Worm (Caenorhabditis elegans) whole organism, L4 larva: ENCODE data around the gene C17B7.15.

Experiments
- D1046.2 ChIP-seq: fragments of 200-800 bp; sonication (Bioruptor generic); IDR thresholded peaks from 2 replicates; pipeline ENCODE4 v1.3.6; 2022; ENCODE audit warnings: missing genetic modification characterization, missing compliant biosample characterization
- F10B5.3 ChIP-seq: sonication (generic microtip); optimal IDR thresholded peaks from 2 replicates; lab custom pipeline; 2016; ENCODE audit warnings: mild to moderate bottlenecking, missing genetic modification characterization, missing compliant biosample characterization
- F26F4.8 ChIP-seq: fragments of 200-800 bp; sonication (Bioruptor generic); conservative IDR thresholded peaks from 2 replicates; pipeline ENCODE4 v1.3.6; 2022; ENCODE audit warnings: missing genetic modification characterization, missing compliant biosample characterization
- F37D6.2 ChIP-seq: sonication (generic microtip); optimal IDR thresholded peaks from 2 replicates; lab custom pipeline; 2016; ENCODE audit warnings: mild to moderate bottlenecking, missing genetic modification characterization, missing compliant biosample characterization
- F44E2.7 ChIP-seq: fragments of 200-800 bp; sonication (Bioruptor generic); IDR thresholded peaks from 2 replicates; pipeline ENCODE4 v2.1.2; 2022; ENCODE audit warnings: missing genetic modification characterization, missing compliant biosample characterization
- R02D3.7 ChIP-seq: fragments of 150-350 bp; sonication (generic microtip); optimal IDR thresholded peaks from 3 replicates; lab custom pipeline; 2014; ENCODE audit warnings: missing biosample characterization, missing genetic modification characterization
- T26A8.4 ChIP-seq: fragments of 200-800 bp; sonication (Bioruptor generic); IDR thresholded peaks from 2 replicates; pipeline ENCODE4 v1.3.6; 2022; ENCODE audit warnings: missing genetic modification characterization, missing compliant biosample characterization
- Y105C5A.15 ChIP-seq: fragments of 200-800 bp; sonication (Bioruptor generic); IDR thresholded peaks from 2 replicates; pipeline ENCODE4 v1.3.6; 2022; ENCODE audit warnings: missing genetic modification characterization, missing compliant biosample characterization
- Y48G9A.11 ChIP-seq: fragments of 200-800 bp; sonication (Bioruptor generic); IDR thresholded peaks from 2 replicates; pipeline ENCODE4 v1.3.6; 2022; ENCODE audit warnings: missing genetic modification reagents, missing genetic modification characterization, missing compliant biosample characterization
- Y5F2A.4 ChIP-seq: fragments of 200-800 bp; sonication (Bioruptor generic); optimal IDR thresholded peaks from 2 replicates; lab custom pipeline; 2018; ENCODE audit warnings: mild to moderate bottlenecking, missing genetic modification characterization, missing compliant biosample characterization
- ama-1 ChIP-seq: fragments of 150-350 bp; optimal IDR thresholded peaks from 2 replicates; lab custom pipeline; 2014; ENCODE audit warnings: inconsistent platforms, mixed read lengths
- arid-1 ChIP-seq: fragments of 200-800 bp; sonication (Bioruptor generic); conservative IDR thresholded peaks from 2 replicates; pipeline ENCODE4 v1.3.6; 2022; ENCODE audit warnings: missing genetic modification reagents, missing genetic modification characterization, missing compliant biosample characterization
- ceh-20 ChIP-seq: fragments of 200-800 bp; sonication (Bioruptor generic); IDR thresholded peaks from 2 replicates; pipeline ENCODE4 v1.3.6; 2022; ENCODE audit warnings: missing genetic modification reagents, missing genetic modification characterization, missing compliant biosample characterization
- ceh-28 ChIP-seq: fragments of 150-350 bp; optimal IDR thresholded peaks from 2 replicates; lab custom pipeline; 2014; ENCODE audit warnings: missing biosample characterization, missing genetic modification reagents, missing genetic modification characterization
- ceh-32 ChIP-seq: sonication (generic microtip); optimal IDR thresholded peaks from 2 replicates; lab custom pipeline; 2016; ENCODE audit warnings: mild to moderate bottlenecking, missing genetic modification characterization, missing compliant biosample characterization; ENCODE audit not compliant: poor library complexity
- ces-1 ChIP-seq: fragments of 150-350 bp; sonication (generic microtip); optimal IDR thresholded peaks from 4 replicates; lab custom pipeline; 2014; ENCODE audit warnings: missing biosample characterization, missing genetic modification reagents, missing genetic modification characterization
- cey-2 ChIP-seq: sonication (generic microtip); optimal IDR thresholded peaks from 3 replicates; lab custom pipeline; 2017; ENCODE audit warnings: missing genetic modification characterization, mild to moderate bottlenecking, missing compliant biosample characterization, antibody characterized with exemption, borderline replicate concordance; ENCODE audit not compliant: insufficient read depth
- ctbp-1 ChIP-seq: fragments of 200-800 bp; sonication (Bioruptor generic); IDR thresholded peaks from 2 replicates; pipeline ENCODE4 v1.3.6; 2022; ENCODE audit warnings: missing genetic modification reagents, missing genetic modification characterization, missing compliant biosample characterization
- daf-8 ChIP-seq: fragments of 200-800 bp; sonication (Bioruptor generic); IDR thresholded peaks from 2 replicates; pipeline ENCODE4 v1.3.6; 2022; ENCODE audit warnings: missing genetic modification characterization, missing compliant biosample characterization
- dmd-6 ChIP-seq: fragments of 200-800 bp; sonication (Bioruptor generic); IDR thresholded peaks from 2 replicates; pipeline ENCODE4 v1.3.6; 2022; ENCODE audit warnings: missing genetic modification reagents, missing genetic modification characterization, missing compliant biosample characterization
- duxl-1 ChIP-seq: sonication (generic microtip); optimal IDR thresholded peaks from 2 replicates; lab custom pipeline; 2016; ENCODE audit warnings: mild to moderate bottlenecking, missing genetic modification characterization, moderate library complexity, missing compliant biosample characterization; ENCODE audit not compliant: poor library complexity
- dve-1 ChIP-seq: sonication (generic microtip); optimal IDR thresholded peaks from 2 replicates; lab custom pipeline; 2017; ENCODE audit warnings: antibody characterized with exemption, mild to moderate bottlenecking, missing genetic modification characterization, missing compliant biosample characterization; ENCODE audit not compliant: insufficient read depth
- hif-1 ChIP-seq, 2 experiments: sonication (generic microtip); optimal IDR thresholded peaks; 2 replicates each; lab custom pipeline; 2016 to 2017; ENCODE audit warnings: missing compliant biosample characterization in 2 of 2, missing genetic modification characterization in 2 of 2, missing genetic modification reagents in 2 of 2, missing genotype in 2 of 2, mild to moderate bottlenecking in 1 of 2
- hlh-11 ChIP-seq: fragments of 200-800 bp; sonication (Bioruptor generic); optimal IDR thresholded peaks from 2 replicates; lab custom pipeline; 2018; ENCODE audit warnings: mild to moderate bottlenecking, missing genetic modification characterization, missing compliant biosample characterization
- hmg-1.1 ChIP-seq: fragments of 200-800 bp; sonication (Bioruptor generic); IDR thresholded peaks from 2 replicates; pipeline ENCODE4 v1.3.6; 2022; ENCODE audit warnings: missing genetic modification reagents, missing genetic modification characterization, missing compliant biosample characterization
- lin-13 ChIP-seq: fragments of 150-350 bp; optimal IDR thresholded peaks from 2 replicates; lab custom pipeline; 2014; ENCODE audit warnings: missing biosample characterization, missing genetic modification reagents, missing genetic modification characterization
- lin-38 ChIP-seq: fragments of 200-800 bp; sonication (Bioruptor generic); IDR thresholded peaks from 2 replicates; pipeline ENCODE4 v1.3.6; 2022; ENCODE audit warnings: missing genetic modification reagents, missing genetic modification characterization, missing compliant biosample characterization
- lir-3 ChIP-seq: sonication (generic microtip); optimal IDR thresholded peaks from 2 replicates; lab custom pipeline; 2016; ENCODE audit warnings: mild to moderate bottlenecking, missing genetic modification characterization, missing compliant biosample characterization
- madf-5 ChIP-seq, 2 experiments: fragments of 200-800 bp; sonication (Bioruptor generic); IDR thresholded peaks; 2 replicates each; pipeline ENCODE4 v1.3.6; 2022; ENCODE audit warnings: missing compliant biosample characterization in 2 of 2, missing genetic modification characterization in 2 of 2
- mdt-29 ChIP-seq: fragments of 200-800 bp; sonication (Bioruptor generic); IDR thresholded peaks from 2 replicates; pipeline ENCODE4 v1.3.6; 2022; ENCODE audit warnings: missing genetic modification reagents, missing genetic modification characterization, missing compliant biosample characterization
- mep-1 ChIP-seq: fragments of 150-350 bp; sonication (generic microtip); optimal IDR thresholded peaks from 3 replicates; lab custom pipeline; 2014; ENCODE audit warnings: missing biosample characterization, missing genetic modification characterization
- mes-2 ChIP-seq: sonication (generic microtip); optimal IDR thresholded peaks from 2 replicates; lab custom pipeline; 2016; ENCODE audit warnings: missing genotype, mild to moderate bottlenecking, missing genetic modification characterization, missing compliant biosample characterization; ENCODE audit not compliant: poor library complexity, severe bottlenecking
- mxl-3 ChIP-seq: fragments of 200-800 bp; sonication (Bioruptor generic); optimal IDR thresholded peaks from 2 replicates; lab custom pipeline; 2018; ENCODE audit warnings: mild to moderate bottlenecking, missing genetic modification characterization, missing compliant biosample characterization
- nhr-10 ChIP-seq: fragments of 150-350 bp; optimal IDR thresholded peaks from 2 replicates; lab custom pipeline; 2014; ENCODE audit warnings: missing biosample characterization, missing genetic modification characterization
- nhr-102 ChIP-seq: sonication (generic microtip); optimal IDR thresholded peaks from 2 replicates; lab custom pipeline; 2016; ENCODE audit warnings: mild to moderate bottlenecking, missing genetic modification characterization, moderate library complexity, missing compliant biosample characterization
- nhr-28 ChIP-seq: fragments of 150-350 bp; optimal IDR thresholded peaks from 2 replicates; lab custom pipeline; 2014; ENCODE audit warnings: missing biosample characterization, missing genetic modification characterization
- nhr-41 ChIP-seq: fragments of 200-800 bp; sonication (Bioruptor generic); IDR thresholded peaks from 2 replicates; pipeline ENCODE4 v1.3.6; 2022; ENCODE audit warnings: missing genetic modification reagents, missing genetic modification characterization, missing compliant biosample characterization
- nhr-42 ChIP-seq: fragments of 200-800 bp; sonication (Bioruptor generic); IDR thresholded peaks from 2 replicates; pipeline ENCODE4 v1.3.6; 2022; ENCODE audit warnings: missing genetic modification characterization, missing compliant biosample characterization
- nhr-6 ChIP-seq: fragments of 150-350 bp; optimal IDR thresholded peaks from 2 replicates; lab custom pipeline; 2014; ENCODE audit warnings: missing biosample characterization, missing genetic modification characterization
- sdz-12 ChIP-seq: fragments of 200-800 bp; sonication (Bioruptor generic); optimal IDR thresholded peaks from 2 replicates; lab custom pipeline; 2018; ENCODE audit warnings: mild to moderate bottlenecking, missing genetic modification characterization, missing compliant biosample characterization
- unc-62 ChIP-seq, 3 experiments: fragments of 150-350 bp in 1 of 3; sonication (generic microtip); optimal IDR thresholded peaks in 2 of 3; peaks in 1 of 3; 1 replicate in 1 of 3; 2 replicates in 2 of 3; lab custom pipeline; 2014 to 2017; ENCODE audit warnings: missing biosample characterization in 3 of 3, missing genetic modification characterization in 3 of 3, missing genetic modification reagents in 3 of 3, missing genotype in 1 of 3
- zip-2 ChIP-seq: fragments of 150-350 bp; optimal IDR thresholded peaks from 2 replicates; lab custom pipeline; 2014; ENCODE audit warnings: missing biosample characterization, missing genetic modification characterization
- ztf-11 ChIP-seq: fragments of 150-350 bp; optimal IDR thresholded peaks from 2 replicates; lab custom pipeline; 2014; ENCODE audit warnings: missing biosample characterization, missing genetic modification characterization
- ztf-7 ChIP-seq: fragments of 150-350 bp; optimal IDR thresholded peaks from 2 replicates; lab custom pipeline; 2014; ENCODE audit warnings: missing biosample characterization, missing genetic modification characterization

C17B7.15 gene

DNA sequence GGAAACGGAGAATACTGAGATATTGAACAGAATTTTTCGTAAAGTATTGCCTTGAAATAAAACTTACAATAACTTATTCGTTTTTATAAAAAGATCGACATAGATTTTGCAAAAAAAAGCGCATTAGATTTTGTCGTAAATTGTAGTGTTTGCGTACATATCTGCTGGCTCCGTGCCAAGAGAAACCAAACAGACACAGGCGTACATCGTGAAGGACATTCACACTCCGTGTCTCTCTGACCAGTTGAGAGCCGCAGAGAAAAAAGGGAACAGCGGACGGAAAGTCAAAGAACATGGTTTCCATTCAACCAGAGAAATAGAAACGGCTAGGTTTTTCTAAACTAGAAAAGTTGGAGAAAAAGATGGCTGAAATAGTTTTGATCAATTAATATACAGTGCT is 34.7 kb upstream of the C17B7.15 start, which contains the start of gene arrd-19 (continued):
- TF ChIP-seq lin-38 (no peak), hmg-1.1 (peak; percentile 93), nhr-41 (no peak), F37D6.2 (tag; lab: Kevin White, UChicago) (peak; percentile 41), F44E2.7 (no peak), ceh-20 (GFP tag; lab: Robert Waterston, UW) (peak; percentile 61; the same call in 1 of the 2 replicates), Y105C5A.15 (GFP tag; lab: Robert Waterston, UW) (no peak), arid-1 (peak; percentile 67; the same call in 1 of the 2 replicates), duxl-1 (tag; lab: Kevin White, UChicago) (peak; percentile 79), dmd-6 (GFP tag; lab: Robert Waterston, UW) (peak; percentile 92)

DNA sequence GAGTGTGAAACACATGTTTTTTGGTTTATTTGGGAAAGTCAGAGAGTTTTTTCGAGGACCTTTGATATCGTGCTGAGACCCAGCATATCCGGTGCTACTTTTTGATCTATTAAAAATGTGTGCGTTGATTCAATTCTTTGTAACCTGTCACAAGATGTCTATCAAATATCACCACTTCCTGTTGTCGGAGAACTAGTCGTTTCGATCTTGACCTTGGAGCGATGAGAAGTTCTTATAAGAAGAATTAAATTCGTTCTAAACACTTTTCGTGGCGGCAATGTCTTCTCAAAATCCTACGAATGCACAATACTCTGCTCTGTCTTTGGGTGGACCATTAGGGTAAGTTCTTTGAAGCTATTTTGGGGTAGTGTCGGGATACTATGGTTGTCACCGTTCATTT is 33.9 kb upstream of the C17B7.15 start, which contains the start of gene F35F10.1:
Gene F35F10.1, plus strand, starts transcription at position 200 of the 400 bp plus-strand sequence.
- TF ChIP-seq nhr-10 (tag; lab: Kevin White, UChicago) (no peak), D1046.2 (GFP tag; lab: Robert Waterston, UW) (no peak), zip-2 (tag; lab: Kevin White, UChicago) (no peak), mes-2 (tag; lab: Kevin White, UChicago) (no peak), ztf-7 (tag; lab: Kevin White, UChicago) (no peak), arid-1 (no peak), madf-5 (GFP tag; IDR thresholded peaks at IDR 0.05; lab: Robert Waterston, UW) (no peak), daf-8 (GFP tag; lab: Robert Waterston, UW) (no peak), nhr-42 (GFP tag; lab: Robert Waterston, UW) (no peak), hif-1 (tag; optimal IDR thresholded peaks at IDR 0.05; lab: Kevin White, UChicago) (no peak), hlh-11 (tag; lab: Kevin White, UChicago) (no peak), lir-3 (tag; lab: Kevin White, UChicago) (no peak)

DNA sequence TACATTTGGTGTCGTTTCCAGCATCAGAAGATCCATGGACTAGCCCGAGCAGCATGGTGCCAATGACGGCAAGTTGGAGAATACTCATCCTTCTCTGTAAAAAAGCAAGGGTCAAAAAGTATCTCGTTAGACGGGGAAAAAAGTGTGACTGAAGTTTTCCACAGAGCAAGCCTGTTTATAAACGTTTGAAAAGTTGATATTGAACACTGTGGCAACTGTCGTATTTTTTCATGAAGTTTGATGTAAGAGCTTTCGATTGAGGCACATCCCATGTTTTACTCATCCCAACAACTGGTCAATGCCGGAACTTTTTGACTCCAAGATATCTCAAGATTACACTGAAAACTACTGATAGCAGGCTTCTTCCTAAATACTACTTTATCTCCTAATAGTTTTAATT is 31.0 kb upstream of the C17B7.15 start, which contains the start of gene F35F10.13:
Gene F35F10.13, minus strand, starts transcription at position 101 of the 400 bp plus-strand sequence.
- TF ChIP-seq F10B5.3 (tag; lab: Kevin White, UChicago) (no peak), Y5F2A.4 (GFP tag; lab: Kevin White, UChicago) (no peak), sdz-12 (GFP tag; lab: Kevin White, UChicago) (no peak), Y48G9A.11 (GFP tag; lab: Robert Waterston, UW) (no peak), ztf-11 (tag; lab: Kevin White, UChicago) (no peak), T26A8.4 (GFP tag; lab: Robert Waterston, UW) (no peak), arid-1 (no peak), mes-2 (tag; lab: Kevin White, UChicago) (no peak), F44E2.7 (no peak), mxl-3 (GFP tag; lab: Kevin White, UChicago) (no peak), nhr-28 (tag; lab: Kevin White, UChicago) (no peak), nhr-102 (tag; lab: Kevin White, UChicago) (no peak), lir-3 (tag; lab: Kevin White, UChicago) (no peak), mep-1 (tag; lab: Kevin White, UChicago) (no peak), lin-13 (GFP tag; lab: Kevin White, UChicago) (no peak), duxl-1 (tag; lab: Kevin White, UChicago) (no peak), ctbp-1 (GFP tag; lab: Robert Waterston, UW) (no peak)
- TF ChIP-seq, all 104 proteins: peak for 0

DNA sequence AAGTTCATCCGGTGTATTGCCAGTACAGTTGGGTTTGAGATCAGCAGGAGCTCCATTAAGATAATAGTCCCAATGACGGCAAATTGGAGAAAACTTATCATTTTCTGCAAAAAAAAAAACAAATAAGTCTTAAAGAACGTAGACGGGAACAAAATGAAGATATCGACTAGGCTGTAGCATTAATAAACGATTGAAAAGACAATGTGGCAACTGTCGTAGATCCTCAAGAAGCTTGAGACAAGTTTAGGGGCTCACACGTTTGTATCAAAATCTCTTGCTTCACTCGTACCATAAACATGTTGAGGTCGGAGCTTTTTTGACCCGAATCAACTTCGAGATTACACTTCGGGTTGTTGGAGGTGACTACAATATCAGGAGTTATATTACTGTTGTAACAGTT is 30.0 kb upstream of the C17B7.15 start, which contains the start of gene F35F10.14:
Gene F35F10.14, minus strand, starts transcription at position 101 of the 400 bp plus-strand sequence.
- TF ChIP-seq Y5F2A.4 (GFP tag; lab: Kevin White, UChicago) (no peak), unc-62 (GFP tag; optimal IDR thresholded peaks at IDR 0.05 in 1 of 2; lab: Kevin White, UChicago) (no peak), unc-62 (tag; optimal IDR thresholded peaks at IDR 0.05; lab: Kevin White, UChicago) (no peak), F26F4.8 (GFP tag; lab: Robert Waterston, UW) (no peak), lir-3 (tag; lab: Kevin White, UChicago) (no peak), ceh-28 (tag; lab: Kevin White, UChicago) (no peak), nhr-6 (tag; lab: Kevin White, UChicago) (no peak), cey-2 (no peak), R02D3.7 (tag; lab: Kevin White, UChicago) (no peak), dve-1 (tag; lab: Kevin White, UChicago) (no peak), ama-1 (lab: Kevin White, UChicago) (no peak), ceh-20 (GFP tag; lab: Robert Waterston, UW) (no peak), ces-1 (GFP tag; lab: Kevin White, UChicago) (no peak), mdt-29 (GFP tag; lab: Robert Waterston, UW) (no peak), mxl-3 (GFP tag; lab: Kevin White, UChicago) (no peak), ceh-32 (tag; lab: Kevin White, UChicago) (no peak)
